Fruit fly (Drosophila melanogaster): Measurements from ENCODE around the gene msk.

Gene msk

dm6 chr3L:8115864-8116528 lies at the start of gene msk, which contains the start of gene Arp3 (continued):
- no peak for TF ChIP-seq CG14965 (GFP tag; optimal IDR thresholded peaks at IDR 0.05; ENCODE audit: borderline replicate concordance)
- no peak for TF ChIP-seq CG4707 (GFP tag; optimal IDR thresholded peaks at IDR 0.05)
- no peak for TF ChIP-seq CG7963 (GFP tag; IDR thresholded peaks at IDR 0.05; ENCODE audit: partially characterized antibody)
- peak; percentile 53 for TF ChIP-seq psq (GFP tag; optimal IDR thresholded peaks at IDR 0.05)
- TF ChIP-seq salm (tag; optimal IDR thresholded peaks at IDR 0.05): peak; percentile 58
- peak; percentile 5 for TF ChIP-seq CG6654 (GFP tag; optimal IDR thresholded peaks at IDR 0.05)
- TF ChIP-seq CG8359 (GFP tag; optimal IDR thresholded peaks at IDR 0.05; ENCODE audit: borderline replicate concordance): no peak
- TF ChIP-seq sc (optimal IDR thresholded peaks at IDR 0.05): no peak
- peak; percentile 41 for TF ChIP-seq sc (GFP tag; optimal IDR thresholded peaks at IDR 0.05)
- peak; percentile 87 for TF ChIP-seq Dbx (GFP tag; IDR thresholded peaks at IDR 0.05)
- peak; percentile 74 for TF ChIP-seq HHEX (GFP tag; optimal IDR thresholded peaks at IDR 0.05)
- no peak for TF ChIP-seq Spps (tag; optimal IDR thresholded peaks at IDR 0.05)
- TF ChIP-seq Nf-YC (tag; optimal IDR thresholded peaks at IDR 0.05): peak; percentile 81
- TF ChIP-seq CG33213 (GFP tag; optimal IDR thresholded peaks at IDR 0.05): peak; percentile 85
- peak; percentile 44 for TF ChIP-seq CG12299 (tag; optimal IDR thresholded peaks at IDR 0.05)
- TF ChIP-seq dmrt99B (tag; optimal IDR thresholded peaks at IDR 0.05): no peak
- TF ChIP-seq Meics (GFP tag; optimal IDR thresholded peaks at IDR 0.05): peak; percentile 74
- no peak for TF ChIP-seq CG17568 (GFP tag; optimal IDR thresholded peaks at IDR 0.05)
- TF ChIP-seq ci (GFP tag; IDR thresholded peaks at IDR 0.05): peak; percentile 70; the same call in 2 of the 3 replicates
- no peak for TF ChIP-seq CG2875 (GFP tag; optimal IDR thresholded peaks at IDR 0.05)
- TF ChIP-seq klu (GFP tag; IDR thresholded peaks at IDR 0.05): peak; percentile 43; the same call in 1 of the 2 replicates
- peak; percentile 49 for TF ChIP-seq CG17802 (tag; optimal IDR thresholded peaks at IDR 0.05)
- no peak for TF ChIP-seq CG6813 (GFP tag; optimal IDR thresholded peaks at IDR 0.05)
- TF ChIP-seq stc (GFP tag; IDR thresholded peaks at IDR 0.05): no peak
- TF ChIP-seq ssp (GFP tag; IDR thresholded peaks at IDR 0.05): peak; percentile 71
- peak; percentile 41 for TF ChIP-seq sima (GFP tag; optimal IDR thresholded peaks at IDR 0.05)
- TF ChIP-seq CG7556 (GFP tag; optimal IDR thresholded peaks at IDR 0.05): peak; percentile 55
- TF ChIP-seq luna (GFP tag; optimal IDR thresholded peaks at IDR 0.05): peak; percentile 78
- TF ChIP-seq D19A (tag; optimal IDR thresholded peaks at IDR 0.05): no peak
- peak; percentile 80 for TF ChIP-seq ken (GFP tag; IDR thresholded peaks at IDR 0.05)
- TF ChIP-seq vnd (GFP tag; IDR thresholded peaks at IDR 0.05; ENCODE audit: partially characterized antibody): no peak
- TF ChIP-seq CG33557 (GFP tag; optimal IDR thresholded peaks at IDR 0.05): peak; percentile 56
- peak; percentile 61 for TF ChIP-seq cwo (GFP tag; optimal IDR thresholded peaks at IDR 0.05)
- TF ChIP-seq Elba2 (GFP tag; optimal IDR thresholded peaks at IDR 0.05): peak; percentile 21
- TF ChIP-seq CG6765 (GFP tag; optimal IDR thresholded peaks at IDR 0.05): peak; percentile 24
- TF ChIP-seq abd-A (tag; optimal IDR thresholded peaks at IDR 0.05): no peak
- no peak for TF ChIP-seq br (optimal IDR thresholded peaks at IDR 0.05)
- TF ChIP-seq Scr (GFP tag; IDR thresholded peaks at IDR 0.05; ENCODE audit: partially characterized antibody): peak; percentile 49
- peak; percentile 28; the same call in 1 of the 2 replicates for TF ChIP-seq ro (GFP tag; IDR thresholded peaks at IDR 0.05)
- peak; percentile 65 for TF ChIP-seq Dref (GFP tag; IDR thresholded peaks at IDR 0.05)
- peak; percentile 72 for TF ChIP-seq wdn (GFP tag; IDR thresholded peaks at IDR 0.05)
- TF ChIP-seq dpn (GFP tag; optimal IDR thresholded peaks at IDR 0.05): peak; percentile 85 to 92
- TF ChIP-seq CG6854 (GFP tag; optimal IDR thresholded peaks at IDR 0.05): peak; percentile 14
- TF ChIP-seq fd64A (GFP tag; optimal IDR thresholded peaks at IDR 0.05): no peak
- TF ChIP-seq Drgx (GFP tag; IDR thresholded peaks at IDR 0.05): no peak; the same call in 1 of the 2 replicates
- peak; percentile 94 for TF ChIP-seq CG13624 (GFP tag; optimal IDR thresholded peaks at IDR 0.05)
- peak; percentile 76 for TF ChIP-seq yki (optimal IDR thresholded peaks at IDR 0.05)
- peak; percentile 77 for TF ChIP-seq CG13424 (tag; optimal IDR thresholded peaks at IDR 0.05)
- no peak for TF ChIP-seq Opbp (GFP tag; IDR thresholded peaks at IDR 0.05; ENCODE audit: partially characterized antibody)
- TF ChIP-seq CG11696 (GFP tag; IDR thresholded peaks at IDR 0.05): no peak

Data from whole organism, embryonic.